Worm (Caenorhabditis elegans): ENCODE measurements around the gene wbp-11.
A peak's percentile ranks its signal among the peaks of the same experiment; 100 is the strongest.

The wbp-11 gene

DNA sequence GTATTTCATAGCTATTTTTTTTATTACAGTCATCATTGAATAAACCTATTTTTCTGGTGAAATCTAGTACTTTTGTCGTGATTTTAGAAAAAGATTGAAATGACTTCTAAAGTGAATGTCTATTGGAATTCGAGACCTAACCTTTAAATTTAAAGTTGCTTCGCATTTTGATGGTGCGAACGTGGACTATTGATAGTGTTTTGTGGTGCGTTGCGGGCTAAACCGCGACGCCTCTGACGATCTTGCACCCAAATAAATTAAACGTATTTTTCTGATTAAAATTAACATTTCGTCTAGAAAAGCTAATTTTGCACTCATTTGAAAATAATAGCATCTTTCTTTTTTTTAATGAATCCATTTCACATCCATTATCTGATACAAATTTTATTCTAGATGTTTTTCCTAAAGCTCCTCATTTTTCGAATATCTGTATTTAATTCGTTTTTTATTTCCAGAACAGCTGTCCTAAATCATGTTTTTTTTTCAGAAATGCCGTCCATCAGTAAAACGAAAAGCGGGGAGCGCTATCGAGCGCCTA lies at the start of gene wbp-11:
Gene wbp-11, plus strand, starts transcription at position 488 of the 538 bp plus-strand sequence.
- TF ChIP-seq ctbp-1 (GFP tag; IDR thresholded peaks at IDR 0.05) (no peak), nhr-11 (tag; optimal IDR thresholded peaks at IDR 0.05) (peak; percentile 26), fkh-10 (GFP tag; optimal IDR thresholded peaks at IDR 0.05) (no peak), lin-38 (GFP tag; IDR thresholded peaks at IDR 0.05) (peak; percentile 65), lsy-2 (tag; optimal IDR thresholded peaks at IDR 0.05) (peak in 1 of 2 experiments; percentile 24), mes-2 (tag; optimal IDR thresholded peaks at IDR 0.05; ENCODE audit: poor library complexity, severe bottlenecking) (peak; percentile 52), F37D6.2 (tag; optimal IDR thresholded peaks at IDR 0.05) (no peak), dve-1 (tag; optimal IDR thresholded peaks at IDR 0.05; ENCODE audit: insufficient read depth) (peak; percentile 5), dmd-8 (GFP tag; IDR thresholded peaks at IDR 0.05) (no peak), ztf-11 (tag; optimal IDR thresholded peaks at IDR 0.05) (no peak)

DNA sequence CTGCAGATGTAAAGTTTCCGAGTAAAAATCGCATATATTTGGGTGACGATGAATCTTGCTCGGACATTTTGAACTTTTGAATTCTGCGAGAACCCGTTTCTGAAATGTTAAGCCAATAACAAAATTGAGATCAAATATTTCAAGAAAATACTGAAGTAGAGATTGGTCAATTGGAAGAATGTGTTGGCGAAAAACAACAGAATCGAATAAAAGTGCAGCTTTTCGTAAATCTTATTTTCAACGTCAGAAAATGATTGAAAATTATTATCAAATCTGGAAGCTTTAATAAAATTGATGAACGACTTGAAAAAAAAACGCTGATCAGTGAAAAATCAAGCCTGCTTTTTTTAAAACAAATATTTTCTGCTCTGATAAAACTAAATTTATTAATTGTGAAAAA lies 45.3 kb upstream of the wbp-11 start, which contains the start of gene F27E5.8:
Gene F27E5.8, minus strand, starts transcription at position 101 of the 400 bp plus-strand sequence.
- no peak for TF ChIP-seq mdt-29 (GFP tag; IDR thresholded peaks at IDR 0.05)
- TF ChIP-seq Y5F2A.4 (GFP tag; optimal IDR thresholded peaks at IDR 0.05): no peak
- no peak for TF ChIP-seq attf-4 (tag; optimal IDR thresholded peaks at IDR 0.05)
- no peak for TF ChIP-seq nhr-48 (tag; optimal IDR thresholded peaks at IDR 0.05)
- TF ChIP-seq jun-1 (tag; optimal IDR thresholded peaks at IDR 0.05): no peak
- no peak for TF ChIP-seq cey-2 (tag; optimal IDR thresholded peaks at IDR 0.05; ENCODE audit: borderline replicate concordance, insufficient read depth)
- TF ChIP-seq Y75B8A.6 (GFP tag; IDR thresholded peaks at IDR 0.05): no peak
- TF ChIP-seq nhr-76 (tag; optimal IDR thresholded peaks at IDR 0.05): no peak
- TF ChIP-seq R02D3.7 (tag; optimal IDR thresholded peaks at IDR 0.05): no peak
- TF ChIP-seq unc-39 (tag; optimal IDR thresholded peaks at IDR 0.05): no peak
- TF ChIP-seq ctbp-1 (GFP tag; IDR thresholded peaks at IDR 0.05): no peak
- TF ChIP-seq zag-1 (tag; optimal IDR thresholded peaks at IDR 0.05): no peak

DNA sequence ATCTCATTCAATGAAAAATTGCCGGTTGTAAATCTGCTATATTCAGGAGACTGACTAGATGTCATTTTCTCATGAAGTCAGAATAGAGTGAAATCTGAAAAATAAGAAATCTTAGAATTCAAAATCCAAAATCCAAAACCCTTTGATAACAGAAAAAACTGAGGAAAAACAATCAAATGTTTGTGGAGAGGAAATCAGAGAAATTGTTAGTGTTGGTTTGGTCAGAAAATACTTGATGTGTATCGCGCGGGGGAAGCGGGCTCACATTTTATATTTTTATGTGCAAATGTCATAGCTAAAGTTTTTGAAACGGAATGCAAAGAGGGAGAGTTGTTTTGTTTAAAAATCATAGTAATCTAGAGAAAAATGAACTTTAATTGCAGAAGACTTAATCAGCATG lies 41.0 kb upstream of the wbp-11 start, which contains the start of gene F27E5.5:
Gene F27E5.5, minus strand, starts transcription at position 101 of the 400 bp plus-strand sequence.
- TF ChIP-seq aha-1 (tag) (no peak), nhr-28 (tag; optimal IDR thresholded peaks at IDR 0.05) (no peak), mxl-3 (GFP tag; optimal IDR thresholded peaks at IDR 0.05) (no peak), T20F7.1 (GFP tag; optimal IDR thresholded peaks at IDR 0.05) (no peak), madf-5 (GFP tag; IDR thresholded peaks at IDR 0.05) (no peak), tra-1 (GFP tag; IDR thresholded peaks at IDR 0.05) (no peak)

DNA sequence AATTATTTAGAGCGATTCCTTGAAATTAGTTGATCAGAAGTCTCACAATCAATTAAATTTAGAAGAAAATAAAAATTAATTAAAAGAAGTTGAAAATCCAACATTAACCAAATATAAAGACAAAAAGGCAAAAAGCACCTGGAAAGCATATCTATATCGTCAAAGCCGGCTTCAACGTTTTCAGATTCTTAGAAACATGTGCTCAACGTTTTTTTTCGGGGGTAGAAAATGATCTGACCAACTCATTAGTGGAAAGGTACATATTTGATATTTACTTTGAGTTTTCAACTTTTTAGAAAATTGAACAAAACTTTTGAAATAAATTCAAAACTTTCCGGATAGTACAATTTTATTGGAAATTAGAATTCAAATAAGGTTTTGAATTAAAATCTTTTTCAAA lies 39.9 kb upstream of the wbp-11 start:
- TF ChIP-seq nhr-11 (tag; optimal IDR thresholded peaks at IDR 0.05): peak; percentile 26
- TF ChIP-seq duxl-1 (tag; optimal IDR thresholded peaks at IDR 0.05; ENCODE audit: poor library complexity): no peak
- TF ChIP-seq aha-1 (tag): peak; percentile 76

DNA sequence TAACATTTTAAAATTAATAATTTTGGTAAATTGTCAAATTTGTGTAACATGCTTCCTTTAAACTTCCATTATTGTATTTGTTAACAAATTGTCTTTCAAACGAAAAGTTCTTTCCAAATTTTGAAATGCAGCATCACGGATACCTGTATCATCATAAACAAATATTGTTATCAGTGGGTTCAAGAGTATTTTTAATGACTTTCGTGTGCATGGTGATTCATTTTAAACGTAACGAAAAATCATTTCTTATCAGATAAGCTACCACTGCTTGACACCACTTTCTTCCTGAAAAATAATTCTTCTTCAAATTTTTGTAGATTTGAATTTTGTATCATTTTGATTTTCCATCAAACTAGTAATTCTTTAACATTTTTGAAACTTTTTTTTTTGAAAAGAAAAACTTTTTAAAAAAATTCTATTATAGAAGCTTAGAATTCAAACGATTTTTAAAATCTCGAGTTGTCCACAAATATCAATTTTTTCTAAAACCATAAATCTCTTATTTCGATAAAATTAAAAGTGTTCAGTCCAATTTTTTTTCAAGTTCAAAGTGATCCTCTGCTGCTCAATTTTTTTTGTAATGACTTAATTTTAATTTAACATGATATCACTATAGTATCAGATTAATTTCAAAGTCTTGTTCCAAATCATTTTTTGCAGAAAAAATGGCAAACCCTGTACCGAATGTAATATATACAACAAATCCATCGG lies 38.3 kb upstream of the wbp-11 start, which contains the start of gene F27E5.9:
Gene F27E5.9, plus strand, starts transcription at position 661 of the 711 bp plus-strand sequence.
- TF ChIP-seq tra-1 (GFP tag; IDR thresholded peaks at IDR 0.05) (no peak), nhr-41 (GFP tag; IDR thresholded peaks at IDR 0.05) (peak; percentile 56; the same call in 1 of the 2 replicates), pqm-1 (tag; optimal IDR thresholded peaks at IDR 0.05) (peak; percentile 99), ztf-7 (tag; optimal IDR thresholded peaks at IDR 0.05) (peak; percentile 30), nhr-28 (tag; optimal IDR thresholded peaks at IDR 0.05) (peak; percentile 85), sdz-12 (GFP tag; optimal IDR thresholded peaks at IDR 0.05) (no peak), daf-16 (GFP tag; optimal IDR thresholded peaks at IDR 0.05) (no peak), daf-16 (tag; optimal IDR thresholded peaks at IDR 0.05) (peak; percentile 85), nhr-77 (tag; optimal IDR thresholded peaks at IDR 0.05) (peak; percentile 52)

Data from whole organism, L4 larva.